Worm (Caenorhabditis elegans) whole organism, young adult: Measurements from ENCODE around the gene F35B12.9.

Source experiments
- B0035.1 ChIP-seq: sonication (generic microtip); optimal IDR thresholded peaks from 2 replicates; lab custom pipeline; 2016; ENCODE audit warnings: missing genetic modification characterization, mild to moderate bottlenecking, missing compliant biosample characterization, missing genotype, missing genetic modification reagents
- B0336.3 ChIP-seq: fragments of 200-800 bp; sonication (Bioruptor generic); IDR thresholded peaks from 2 replicates; pipeline ENCODE4 v1.3.6; 2022; ENCODE audit warnings: missing genetic modification characterization, missing compliant biosample characterization
- D2030.7 ChIP-seq: fragments of 200-800 bp; sonication (Bioruptor generic); IDR thresholded peaks from 2 replicates; pipeline ENCODE4 v1.3.6; 2022; ENCODE audit warnings: missing genetic modification reagents, missing genetic modification characterization, missing compliant biosample characterization
- F33H1.4 ChIP-seq: fragments of 200-800 bp; sonication (Bioruptor generic); IDR thresholded peaks from 2 replicates; pipeline ENCODE4 v1.3.6; 2022; ENCODE audit warnings: missing genetic modification reagents, missing genetic modification characterization, missing compliant biosample characterization
- Y67H2A.10 ChIP-seq: fragments of 200-800 bp; sonication (Bioruptor generic); conservative IDR thresholded peaks from 2 replicates; pipeline ENCODE4 v1.3.6; 2022; ENCODE audit warnings: missing genetic modification reagents, missing genetic modification characterization, missing compliant biosample characterization
- akir-1 ChIP-seq: fragments of 200-800 bp; sonication (Bioruptor generic); optimal IDR thresholded peaks from 2 replicates; lab custom pipeline; 2018; ENCODE audit warnings: mild to moderate bottlenecking, missing genetic modification characterization, moderate library complexity, missing compliant biosample characterization
- atf-7 ChIP-seq: sonication (generic microtip); optimal IDR thresholded peaks from 2 replicates; lab custom pipeline; 2017; ENCODE audit warnings: mild to moderate bottlenecking, missing genetic modification characterization, missing compliant biosample characterization
- attf-6 ChIP-seq: fragments of 200-800 bp; sonication (Bioruptor generic); IDR thresholded peaks from 2 replicates; pipeline ENCODE4 v1.3.6; 2022; ENCODE audit warnings: missing genetic modification reagents, missing genetic modification characterization, missing compliant biosample characterization
- cebp-2 ChIP-seq: fragments of 200-800 bp; sonication (Bioruptor generic); IDR thresholded peaks from 2 replicates; pipeline ENCODE4 v1.3.6; 2022; ENCODE audit warnings: missing genetic modification characterization, missing compliant biosample characterization
- ceh-100 ChIP-seq: fragments of 200-800 bp; sonication (Bioruptor generic); IDR thresholded peaks from 2 replicates; pipeline ENCODE4 v1.3.6; 2022; ENCODE audit warnings: missing genetic modification reagents, missing genetic modification characterization, missing compliant biosample characterization
- ceh-27 ChIP-seq: fragments of 200-800 bp; sonication (Bioruptor generic); optimal IDR thresholded peaks from 2 replicates; lab custom pipeline; 2018; ENCODE audit warnings: mild to moderate bottlenecking, missing genetic modification characterization, moderate library complexity, missing compliant biosample characterization
- ceh-40 ChIP-seq: fragments of 200-800 bp; sonication (Bioruptor generic); IDR thresholded peaks from 2 replicates; pipeline ENCODE4 v1.3.6; 2022; ENCODE audit warnings: missing genetic modification characterization, missing compliant biosample characterization
- ceh-91 ChIP-seq: fragments of 200-800 bp; sonication (Bioruptor generic); IDR thresholded peaks from 2 replicates; pipeline ENCODE4 v1.3.6; 2022; ENCODE audit warnings: missing genetic modification reagents, missing genetic modification characterization, missing compliant biosample characterization
- egl-18 ChIP-seq: fragments of 200-800 bp; sonication (Bioruptor generic); IDR thresholded peaks from 2 replicates; pipeline ENCODE4 v1.3.6; 2022; ENCODE audit warnings: missing genetic modification reagents, missing genetic modification characterization, missing compliant biosample characterization
- him-1 ChIP-seq: sonication (generic microtip); optimal IDR thresholded peaks from 2 replicates; lab custom pipeline; 2016; ENCODE audit warnings: missing genotype, missing genetic modification reagents, missing genetic modification characterization, missing compliant biosample characterization
- hlh-26 ChIP-seq: fragments of 200-800 bp; sonication (Bioruptor generic); conservative IDR thresholded peaks from 2 replicates; pipeline ENCODE4 v1.3.6; 2022; ENCODE audit warnings: missing genetic modification reagents, missing genetic modification characterization, missing compliant biosample characterization
- hmg-1.2 ChIP-seq: fragments of 200-800 bp; sonication (Bioruptor generic); IDR thresholded peaks from 2 replicates; pipeline ENCODE4 v1.3.6; 2022; ENCODE audit warnings: missing genetic modification reagents, missing genetic modification characterization, missing compliant biosample characterization
- lag-1 ChIP-seq: fragments of 200-800 bp; sonication (Bioruptor generic); IDR thresholded peaks from 2 replicates; pipeline ENCODE4 v1.3.6; 2022; ENCODE audit warnings: missing genetic modification reagents, missing genetic modification characterization, missing compliant biosample characterization
- let-526 ChIP-seq: fragments of 200-800 bp; sonication (Bioruptor generic); IDR thresholded peaks from 2 replicates; pipeline ENCODE4 v1.3.6; 2022; ENCODE audit warnings: missing genetic modification reagents, missing genetic modification characterization, missing compliant biosample characterization
- lin-26 ChIP-seq: fragments of 200-800 bp; sonication (Bioruptor generic); IDR thresholded peaks from 2 replicates; pipeline ENCODE4 v1.3.6; 2022; ENCODE audit warnings: missing genetic modification reagents, missing genetic modification characterization, missing compliant biosample characterization
- lin-35 ChIP-seq, 3 experiments: fragments of 150-350 bp in 2 of 3; sonication (generic microtip) in 1 of 3; optimal IDR thresholded peaks; 2 replicates each; lab custom pipeline; 2014 to 2018; ENCODE audit warnings: missing biosample characterization in 3 of 3, missing genetic modification characterization in 3 of 3, missing genetic modification reagents in 3 of 3
- lin-40 ChIP-seq: sonication (generic microtip); optimal IDR thresholded peaks from 2 replicates; lab custom pipeline; 2016; ENCODE audit warnings: missing genetic modification characterization, mild to moderate bottlenecking, missing compliant biosample characterization, missing genotype, missing genetic modification reagents
- madf-10 ChIP-seq: sonication (generic microtip); optimal IDR thresholded peaks from 2 replicates; lab custom pipeline; 2016; ENCODE audit warnings: mild to moderate bottlenecking, missing genetic modification characterization, missing compliant biosample characterization
- mel-28 ChIP-seq: sonication (generic microtip); optimal IDR thresholded peaks from 2 replicates; lab custom pipeline; 2016; ENCODE audit warnings: borderline replicate concordance, mild to moderate bottlenecking, missing genetic modification characterization, missing compliant biosample characterization
- nhr-179 ChIP-seq: sonication (generic microtip); optimal IDR thresholded peaks from 2 replicates; lab custom pipeline; 2016; ENCODE audit warnings: mild to moderate bottlenecking, missing genetic modification characterization, missing compliant biosample characterization
- nhr-80 ChIP-seq: sonication (generic microtip); optimal IDR thresholded peaks from 2 replicates; lab custom pipeline; 2016; ENCODE audit warnings: missing genetic modification characterization, missing compliant biosample characterization
- pbrm-1 ChIP-seq: fragments of 200-800 bp; sonication (Bioruptor generic); IDR thresholded peaks from 2 replicates; pipeline ENCODE4 v1.3.6; 2022; ENCODE audit warnings: missing genetic modification reagents, missing genetic modification characterization, missing compliant biosample characterization
- pha-4 ChIP-seq: fragments of 150-350 bp; sonication (generic microtip); optimal IDR thresholded peaks from 2 replicates; lab custom pipeline; 2014; ENCODE audit warnings: missing biosample characterization, missing genetic modification reagents, missing genetic modification characterization
- rcor-1 ChIP-seq: fragments of 200-800 bp; sonication (Bioruptor generic); IDR thresholded peaks from 2 replicates; pipeline ENCODE4 v1.3.6; 2022; ENCODE audit warnings: missing genetic modification reagents, missing genetic modification characterization, missing compliant biosample characterization
- rpc-1 ChIP-seq, 2 experiments: fragments of 150-350 bp in 1 of 2; sonication (generic microtip) in 1 of 2; optimal IDR thresholded peaks; 2 replicates each; lab custom pipeline; 2014 to 2018; ENCODE audit warnings: missing biosample characterization in 1 of 2, missing genetic modification characterization in 1 of 2, missing genetic modification reagents in 1 of 2, missing genotype in 1 of 2
- snpc-1.1 ChIP-seq: sonication (generic microtip); optimal IDR thresholded peaks from 2 replicates; lab custom pipeline; 2017; ENCODE audit warnings: missing genetic modification characterization, mild to moderate bottlenecking, missing compliant biosample characterization, antibody characterized with exemption, moderate library complexity, missing genotype, missing genetic modification reagents; ENCODE audit not compliant: insufficient read depth
- somi-1 ChIP-seq: fragments of 200-800 bp; sonication (Bioruptor generic); optimal IDR thresholded peaks from 2 replicates; lab custom pipeline; 2018; ENCODE audit warnings: mild to moderate bottlenecking, missing genetic modification characterization, missing compliant biosample characterization
- unc-130 ChIP-seq: sonication (generic microtip); optimal IDR thresholded peaks from 2 replicates; lab custom pipeline; 2016; ENCODE audit warnings: missing genetic modification reagents, missing genetic modification characterization, missing compliant biosample characterization
- xnd-1 ChIP-seq: sonication (generic microtip); optimal IDR thresholded peaks from 2 replicates; lab custom pipeline; 2016; ENCODE audit warnings: missing genotype, missing genetic modification reagents, missing genetic modification characterization, missing compliant biosample characterization
- ztf-26 ChIP-seq: sonication (generic microtip); optimal IDR thresholded peaks from 2 replicates; lab custom pipeline; 2017; ENCODE audit warnings: missing genetic modification characterization, missing compliant biosample characterization
- ztf-6 ChIP-seq: fragments of 200-800 bp; sonication (Bioruptor generic); IDR thresholded peaks from 2 replicates; pipeline ENCODE4 v1.3.6; 2022; ENCODE audit warnings: missing genetic modification reagents, missing genetic modification characterization, missing compliant biosample characterization

Gene F35B12.9

DNA sequence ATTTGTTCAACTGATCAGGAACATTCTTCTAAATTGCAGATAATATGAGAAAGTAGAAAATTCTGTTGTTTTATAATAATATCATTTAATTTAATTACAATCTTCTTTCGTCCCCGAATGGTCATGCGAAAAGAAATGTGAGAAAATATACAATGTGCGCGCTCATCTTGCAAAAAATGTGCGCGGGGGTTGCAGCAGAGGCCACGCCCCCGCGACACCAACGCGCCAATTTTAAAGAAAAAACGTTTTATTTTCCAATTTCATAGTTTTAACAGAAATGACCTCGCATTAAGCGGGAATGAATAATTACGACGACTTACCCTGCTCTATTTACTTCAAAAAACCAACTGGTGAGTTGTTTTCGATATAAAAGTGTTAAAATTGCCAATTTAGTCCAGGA is 9.5 kb downstream of the F35B12.9 start, which contains the start of gene sas-5 (continued):
- TF ChIP-seq F33H1.4 (GFP tag; lab: Robert Waterston, UW) (peak; percentile 64), akir-1 (no peak), lag-1 (GFP tag; lab: Robert Waterston, UW) (no peak), ceh-91 (GFP tag; lab: Robert Waterston, UW) (peak; percentile 67), lin-26 (peak; percentile 35; the same call in 1 of the 2 replicates), mel-28 (tag; lab: Kevin White, UChicago) (no peak), hmg-1.2 (GFP tag; lab: Robert Waterston, UW) (peak; percentile 58), D2030.7 (peak; percentile 75), snpc-1.1 (tag; lab: Kevin White, UChicago) (peak; percentile 65), ztf-6 (no peak), hlh-26 (no peak), atf-7 (tag; lab: Kevin White, UChicago) (peak; percentile 10), ceh-100 (peak; percentile 82), ceh-27 (GFP tag; lab: Kevin White, UChicago) (peak; percentile 57), B0035.1 (tag; lab: Kevin White, UChicago) (no peak), pbrm-1 (GFP tag; lab: Robert Waterston, UW) (peak; percentile 82)

DNA sequence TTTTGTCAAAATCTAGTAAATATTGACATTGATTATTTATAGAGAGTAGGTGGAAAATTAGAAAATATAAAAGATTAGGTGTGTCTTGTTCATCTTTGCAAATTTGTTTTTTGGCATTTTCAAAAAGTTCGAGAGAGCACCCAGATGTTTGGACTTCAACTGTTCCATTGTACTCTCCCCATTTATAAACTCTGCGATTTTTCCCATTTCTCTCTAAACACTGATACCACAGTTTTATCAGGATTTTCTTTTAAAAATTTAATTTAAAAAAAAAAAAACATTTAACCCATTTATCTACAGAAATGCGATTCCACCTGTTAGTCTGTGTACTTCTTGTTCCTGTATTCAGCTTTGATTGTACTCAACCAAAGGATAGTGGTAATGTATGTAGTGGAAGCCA is 12.0 kb downstream of the F35B12.9 start, which contains the start of gene tag-290:
tag-290 (plus strand) TSS at position 301 of the 400 bp plus-strand sequence.
- TF ChIP-seq rcor-1 (GFP tag; lab: Robert Waterston, UW) (no peak), rpc-1 (optimal IDR thresholded peaks at IDR 0.05; lab: Kevin White, UChicago) (no peak), rpc-1 (tag; optimal IDR thresholded peaks at IDR 0.05; lab: Kevin White, UChicago) (no peak), xnd-1 (no peak), snpc-1.1 (tag; lab: Kevin White, UChicago) (no peak)

DNA sequence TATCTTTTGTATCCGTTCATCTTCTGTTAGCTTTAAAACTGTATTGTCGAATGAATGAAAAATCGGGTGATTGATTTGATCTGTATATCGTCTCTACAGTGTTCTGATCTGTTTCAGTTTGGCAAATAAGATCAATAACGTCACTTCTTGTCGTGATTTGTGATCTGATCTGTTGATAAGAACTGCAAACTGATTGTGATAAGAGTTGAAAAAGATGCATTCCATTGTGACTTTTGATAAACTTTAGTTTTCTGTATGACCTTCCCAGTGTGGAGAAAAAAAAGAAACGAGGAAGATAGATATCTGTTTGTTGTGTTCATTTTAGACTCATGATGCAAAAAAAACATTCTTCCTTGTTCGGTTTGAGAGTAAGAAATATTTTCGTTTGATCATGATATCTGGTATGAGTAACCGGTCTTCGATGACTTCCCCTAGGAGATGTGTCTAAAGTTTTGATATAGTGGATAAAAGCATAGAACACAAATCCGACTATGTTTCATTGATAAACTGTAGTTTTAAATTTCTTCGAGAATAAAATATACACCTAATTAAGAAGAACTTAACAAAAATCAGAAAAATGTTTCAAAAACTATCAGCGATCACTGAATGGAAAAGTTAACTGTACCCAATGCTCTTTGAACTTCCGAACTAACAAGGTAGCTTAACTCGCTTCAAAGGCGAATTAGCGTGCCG is 14.0 kb downstream of the F35B12.9 start:
- TF ChIP-seq ztf-26: peak; percentile 41
- TF ChIP-seq rpc-1 (optimal IDR thresholded peaks at IDR 0.05; lab: Kevin White, UChicago): no peak
- TF ChIP-seq rpc-1 (tag; optimal IDR thresholded peaks at IDR 0.05; lab: Kevin White, UChicago): no peak
- no peak for TF ChIP-seq lin-26
- TF ChIP-seq nhr-179: no peak
- no peak for TF ChIP-seq lin-35 (GFP tag; optimal IDR thresholded peaks at IDR 0.05; lab: Kevin White, UChicago)
- no peak for TF ChIP-seq B0336.3 (GFP tag; lab: Robert Waterston, UW)
- no peak for TF ChIP-seq let-526 (GFP tag; lab: Robert Waterston, UW)
- TF ChIP-seq cebp-2: no peak
- TF ChIP-seq snpc-1.1 (tag; lab: Kevin White, UChicago): no peak
- no peak for TF ChIP-seq ceh-40 (GFP tag; lab: Robert Waterston, UW)
- no peak for TF ChIP-seq atf-7 (tag; lab: Kevin White, UChicago)
- no peak for TF ChIP-seq unc-130 (GFP tag; lab: Kevin White, UChicago)
- TF ChIP-seq him-1: no peak
- TF ChIP-seq pha-4 (tag; lab: Kevin White, UChicago): no peak
- no peak for TF ChIP-seq Y67H2A.10 (GFP tag; lab: Robert Waterston, UW)
- no peak for TF ChIP-seq xnd-1
- TF ChIP-seq madf-10: no peak
- no peak for TF ChIP-seq egl-18 (GFP tag; lab: Robert Waterston, UW)
- TF ChIP-seq attf-6 (GFP tag; lab: Robert Waterston, UW): no peak
- TF ChIP-seq nhr-80: peak; percentile 38
- TF ChIP-seq somi-1 (GFP tag; lab: Kevin White, UChicago): peak; percentile 53
- no peak for TF ChIP-seq ceh-91 (GFP tag; lab: Robert Waterston, UW)
- peak; percentile 40 for TF ChIP-seq lin-40 (tag; lab: Kevin White, UChicago)
- no peak for TF ChIP-seq ceh-100
